Worm (Caenorhabditis elegans): ENCODE results near the gene clec-241.

Gene clec-241

ce11 chrV:17021361-17021760 is 8.2 kb upstream of the clec-241 start, which contains the start of gene F49H6.12:
TSS of gene F49H6.12 (minus strand) at chrV:17021461.
- TF ChIP-seq elt-1 (tag; optimal IDR thresholded peaks at IDR 0.05): no peak
- no peak for TF ChIP-seq nhr-11 (tag; optimal IDR thresholded peaks at IDR 0.05)
- no peak for TF ChIP-seq F13H6.1 (tag; optimal IDR thresholded peaks at IDR 0.05)
- no peak for TF ChIP-seq ztf-4 (tag; optimal IDR thresholded peaks at IDR 0.05)
- TF ChIP-seq ceh-16 (tag; optimal IDR thresholded peaks at IDR 0.05): no peak
- no peak for TF ChIP-seq lin-11 (tag; optimal IDR thresholded peaks at IDR 0.05)

DNA sequence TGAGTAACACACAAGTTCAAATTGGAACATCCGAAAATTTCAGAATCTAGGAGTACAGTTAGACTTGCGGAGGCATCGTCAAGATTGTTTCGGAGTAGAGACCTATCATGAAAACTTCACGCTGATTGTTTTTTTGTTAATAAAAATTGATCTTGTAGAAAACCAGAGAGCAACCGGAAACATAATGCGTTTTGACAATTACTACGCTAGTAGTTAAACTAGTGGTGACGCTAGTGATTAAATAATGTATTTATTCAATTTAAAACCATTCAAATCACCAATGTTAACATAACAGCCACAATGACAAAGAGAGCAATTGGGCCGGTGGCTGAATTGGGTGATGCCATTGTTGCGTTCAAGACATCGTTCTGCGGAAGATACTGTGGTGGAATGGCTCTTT is 6.6 kb upstream of the clec-241 start, which contains the start of gene F49H6.17:
Gene F49H6.17 (plus strand): TSS at position 301 of the 400 bp plus-strand sequence.
- TF ChIP-seq nhr-25 (tag; optimal IDR thresholded peaks at IDR 0.05) (no peak), ZK546.5 (tag; optimal IDR thresholded peaks at IDR 0.05) (no peak), gmeb-1 (tag; optimal IDR thresholded peaks at IDR 0.05) (no peak), elt-1 (tag; optimal IDR thresholded peaks at IDR 0.05) (no peak), ztf-11 (tag; optimal IDR thresholded peaks at IDR 0.05) (no peak), snpc-4 (tag; optimal IDR thresholded peaks at IDR 0.05) (no peak), nhr-10 (tag; optimal IDR thresholded peaks at IDR 0.05) (no peak), ztf-4 (tag; optimal IDR thresholded peaks at IDR 0.05) (no peak), mbf-1 (tag; optimal IDR thresholded peaks at IDR 0.05) (no peak), peb-1 (tag; optimal IDR thresholded peaks at IDR 0.05) (no peak), mab-5 (tag; optimal IDR thresholded peaks at IDR 0.05) (no peak), unc-55 (GFP tag; optimal IDR thresholded peaks at IDR 0.05) (no peak), sma-3 (GFP tag; optimal IDR thresholded peaks at IDR 0.05) (no peak), ama-1 (optimal IDR thresholded peaks at IDR 0.05) (no peak), zag-1 (tag; optimal IDR thresholded peaks at IDR 0.05) (no peak), F13H6.1 (tag; optimal IDR thresholded peaks at IDR 0.05) (no peak), mdl-1 (tag; optimal IDR thresholded peaks at IDR 0.05) (no peak), ztf-1 (GFP tag; conservative IDR thresholded peaks at IDR 0.05) (no peak)

DNA sequence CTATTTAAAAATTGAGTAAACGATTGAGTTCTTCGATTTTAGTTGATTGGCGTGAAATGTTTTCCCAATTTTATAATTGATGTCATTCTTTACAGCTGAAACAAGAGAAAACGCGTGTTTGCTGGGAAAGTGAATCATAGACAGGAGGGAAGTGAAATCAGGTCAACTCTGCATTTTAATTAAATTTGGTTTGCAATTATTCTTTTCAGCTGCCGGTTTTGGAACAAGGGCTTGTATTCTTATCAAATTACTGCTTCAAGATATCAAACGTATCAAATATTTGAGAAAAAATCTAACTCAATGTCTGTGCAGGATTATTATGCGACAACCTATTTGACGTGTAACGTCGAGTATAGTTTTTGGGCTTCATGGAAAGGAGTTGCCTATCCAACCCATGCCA is 3.7 kb upstream of the clec-241 start, which contains the start of gene srh-97:
Gene srh-97 (plus strand): TSS at position 301 of the 400 bp plus-strand sequence.
- TF ChIP-seq nhr-77 (tag; optimal IDR thresholded peaks at IDR 0.05) (no peak), aly-2 (tag; optimal IDR thresholded peaks at IDR 0.05) (no peak), sma-3 (GFP tag; optimal IDR thresholded peaks at IDR 0.05) (no peak), ztf-1 (GFP tag; conservative IDR thresholded peaks at IDR 0.05) (no peak), Y55F3AM.14 (GFP tag; optimal IDR thresholded peaks at IDR 0.05) (no peak), lin-13 (GFP tag; optimal IDR thresholded peaks at IDR 0.05) (no peak), lin-11 (tag; optimal IDR thresholded peaks at IDR 0.05) (no peak), ztf-11 (tag; optimal IDR thresholded peaks at IDR 0.05) (no peak), nhr-23 (tag; optimal IDR thresholded peaks at IDR 0.05) (no peak), lin-39 (tag; optimal IDR thresholded peaks at IDR 0.05) (no peak), mab-5 (tag; optimal IDR thresholded peaks at IDR 0.05) (no peak), mdl-1 (tag; optimal IDR thresholded peaks at IDR 0.05) (no peak), nhr-21 (tag; optimal IDR thresholded peaks at IDR 0.05) (no peak), ceh-82 (tag; optimal IDR thresholded peaks at IDR 0.05) (no peak), ceh-16 (tag; optimal IDR thresholded peaks at IDR 0.05) (no peak)

- peak; percentile 5 for TF ChIP-seq gmeb-1 (tag; optimal IDR thresholded peaks at IDR 0.05)
- peak; percentile 81 for TF ChIP-seq fos-1 (tag; optimal IDR thresholded peaks at IDR 0.05)
- no peak for TF ChIP-seq peb-1 (tag; optimal IDR thresholded peaks at IDR 0.05)
- TF ChIP-seq nhr-77 (tag; optimal IDR thresholded peaks at IDR 0.05): no peak
- TF ChIP-seq sem-4 (tag; optimal IDR thresholded peaks at IDR 0.05): no peak
- no peak for TF ChIP-seq unc-62 (GFP tag; optimal IDR thresholded peaks at IDR 0.05)
- TF ChIP-seq C34F6.9 (tag; optimal IDR thresholded peaks at IDR 0.05): no peak
- TF ChIP-seq nhr-6 (tag; optimal IDR thresholded peaks at IDR 0.05): no peak
- TF ChIP-seq unc-39 (tag; optimal IDR thresholded peaks at IDR 0.05): no peak
- no peak for TF ChIP-seq snpc-4 (tag; optimal IDR thresholded peaks at IDR 0.05)
- no peak for TF ChIP-seq blmp-1 (tag; optimal IDR thresholded peaks at IDR 0.05; ENCODE audit: insufficient read depth)
- TF ChIP-seq lsy-2 (tag; optimal IDR thresholded peaks at IDR 0.05): no peak
- TF ChIP-seq nhr-21 (tag; optimal IDR thresholded peaks at IDR 0.05): no peak
- peak; percentile 80 for TF ChIP-seq sma-9 (GFP tag; optimal IDR thresholded peaks at IDR 0.05)
- no peak for TF ChIP-seq sma-9 (tag; optimal IDR thresholded peaks at IDR 0.05)
- TF ChIP-seq nhr-237 (tag; optimal IDR thresholded peaks at IDR 0.05): no peak
- TF ChIP-seq ceh-82 (tag; optimal IDR thresholded peaks at IDR 0.05): no peak
Observed at ce11 chrV:17014050-17014449, 918 bp upstream of the clec-241 start, which contains the start of gene clc-13. TSS of gene clc-13 (plus strand) at chrV:17014408.
